Worm (Caenorhabditis elegans) whole organism, L2 larva: ENCODE results near the gene T21C9.13.

Experiments used
- ama-1 ChIP-seq: fragments of 150-350 bp; optimal IDR thresholded peaks from 2 replicates; lab custom pipeline; 2018; ENCODE audit warnings: inconsistent platforms
- blmp-1 ChIP-seq: sonication (generic microtip); optimal IDR thresholded peaks from 2 replicates; lab custom pipeline; 2017; ENCODE audit warnings: missing genetic modification characterization, mild to moderate bottlenecking, missing compliant biosample characterization, antibody characterized with exemption, moderate library complexity; ENCODE audit not compliant: insufficient read depth
- fos-1 ChIP-seq: fragments of 150-350 bp; optimal IDR thresholded peaks from 2 replicates; lab custom pipeline; 2014; ENCODE audit warnings: missing biosample characterization, missing genetic modification characterization
- lin-39 ChIP-seq: fragments of 150-350 bp; optimal IDR thresholded peaks from 2 replicates; lab custom pipeline; 2014; ENCODE audit warnings: missing biosample characterization, missing genetic modification reagents, missing genetic modification characterization
- nhr-10 ChIP-seq: sonication (generic microtip); optimal IDR thresholded peaks from 2 replicates; lab custom pipeline; 2017; ENCODE audit warnings: missing biosample characterization, missing genetic modification characterization
- nhr-11 ChIP-seq: fragments of 150-350 bp; optimal IDR thresholded peaks from 2 replicates; lab custom pipeline; 2014; ENCODE audit warnings: missing biosample characterization, missing genetic modification characterization
- nhr-237 ChIP-seq: fragments of 150-350 bp; optimal IDR thresholded peaks from 2 replicates; lab custom pipeline; 2014; ENCODE audit warnings: missing biosample characterization, missing genetic modification characterization
- nhr-6 ChIP-seq: fragments of 150-350 bp; optimal IDR thresholded peaks from 2 replicates; lab custom pipeline; 2014; ENCODE audit warnings: missing biosample characterization, missing genetic modification characterization
- nhr-77 ChIP-seq: fragments of 150-350 bp; optimal IDR thresholded peaks from 2 replicates; lab custom pipeline; 2014; ENCODE audit warnings: missing biosample characterization, missing genetic modification characterization
- sma-3 ChIP-seq: sonication (generic microtip); optimal IDR thresholded peaks from 2 replicates; lab custom pipeline; 2016; ENCODE audit warnings: missing genetic modification reagents, missing genetic modification characterization, missing compliant biosample characterization
- snpc-4 ChIP-seq: fragments of 150-350 bp; optimal IDR thresholded peaks from 2 replicates; lab custom pipeline; 2014; ENCODE audit warnings: missing biosample characterization, missing genetic modification characterization
- unc-62 ChIP-seq: fragments of 150-350 bp; optimal IDR thresholded peaks from 2 replicates; lab custom pipeline; 2014; ENCODE audit warnings: missing biosample characterization, missing genetic modification reagents, missing genetic modification characterization

- TF ChIP-seq nhr-10 (tag; lab: Kevin White, UChicago) = no peak
- no peak for TF ChIP-seq nhr-237
- TF ChIP-seq lin-39 (tag; lab: Kevin White, UChicago) = no peak
- no peak for TF ChIP-seq nhr-77 (tag; lab: Kevin White, UChicago)
- TF ChIP-seq snpc-4 = no peak
- TF ChIP-seq unc-62 = no peak
- TF ChIP-seq ama-1 (lab: Kevin White, UChicago) = no peak
- TF ChIP-seq fos-1 (tag; lab: Kevin White, UChicago) = no peak
- TF ChIP-seq sma-3 (GFP tag; lab: Kevin White, UChicago) = no peak
- no peak for TF ChIP-seq blmp-1 (tag; lab: Kevin White, UChicago)
- no peak for TF ChIP-seq nhr-6 (tag; lab: Kevin White, UChicago)
- no peak for TF ChIP-seq nhr-11 (tag; lab: Kevin White, UChicago)
These were observed at the start of gene T21C9.13 for ce11 chrV:10597234-10597633.
